Worm (Caenorhabditis elegans) whole organism, L4 larva: ENCODE measurements around the gene grl-27.

Experiments used
- F49E8.2 ChIP-seq: sonication (generic microtip); optimal IDR thresholded peaks from 2 replicates; lab custom pipeline; 2016; ENCODE audit warnings: missing compliant biosample characterization, mild to moderate bottlenecking, missing genetic modification characterization, borderline replicate concordance
- Y48G9A.11 ChIP-seq: fragments of 200-800 bp; sonication (Bioruptor generic); IDR thresholded peaks from 2 replicates; pipeline ENCODE4 v1.3.6; 2022; ENCODE audit warnings: missing genetic modification reagents, missing genetic modification characterization, missing compliant biosample characterization
- ceh-44 ChIP-seq: fragments of 200-800 bp; sonication (Bioruptor generic); IDR thresholded peaks from 2 replicates; pipeline ENCODE4 v1.3.6; 2022; ENCODE audit warnings: missing genetic modification reagents, missing genetic modification characterization, missing compliant biosample characterization
- cey-2 ChIP-seq: sonication (generic microtip); optimal IDR thresholded peaks from 3 replicates; lab custom pipeline; 2017; ENCODE audit warnings: missing genetic modification characterization, mild to moderate bottlenecking, missing compliant biosample characterization, antibody characterized with exemption, borderline replicate concordance; ENCODE audit not compliant: insufficient read depth
- dmd-9 ChIP-seq: fragments of 200-800 bp; sonication (Bioruptor generic); IDR thresholded peaks from 2 replicates; pipeline ENCODE4 v1.3.6; 2022; ENCODE audit warnings: missing genetic modification reagents, missing genetic modification characterization, missing compliant biosample characterization
- mxl-2 ChIP-seq: fragments of 200-800 bp; sonication (Bioruptor generic); conservative IDR thresholded peaks from 2 replicates; pipeline ENCODE4 v1.3.6; 2022; ENCODE audit warnings: missing genetic modification reagents, missing genetic modification characterization, missing compliant biosample characterization
- nhr-42 ChIP-seq: fragments of 200-800 bp; sonication (Bioruptor generic); IDR thresholded peaks from 2 replicates; pipeline ENCODE4 v1.3.6; 2022; ENCODE audit warnings: missing genetic modification characterization, missing compliant biosample characterization
- nhr-48 ChIP-seq: sonication (generic microtip); optimal IDR thresholded peaks from 2 replicates; lab custom pipeline; 2016; ENCODE audit warnings: mild to moderate bottlenecking, missing genetic modification characterization, missing compliant biosample characterization
- nhr-76 ChIP-seq: fragments of 150-350 bp; optimal IDR thresholded peaks from 2 replicates; lab custom pipeline; 2014; ENCODE audit warnings: missing biosample characterization, missing genetic modification characterization
- nhr-77 ChIP-seq: fragments of 150-350 bp; optimal IDR thresholded peaks from 2 replicates; lab custom pipeline; 2014; ENCODE audit warnings: missing biosample characterization, missing genetic modification characterization
- unc-130 ChIP-seq: sonication (generic microtip); optimal IDR thresholded peaks from 2 replicates; lab custom pipeline; 2016; ENCODE audit warnings: missing genetic modification reagents, missing genetic modification characterization, missing compliant biosample characterization
- zip-2 ChIP-seq: fragments of 150-350 bp; optimal IDR thresholded peaks from 2 replicates; lab custom pipeline; 2014; ENCODE audit warnings: missing biosample characterization, missing genetic modification characterization

grl-27 gene

ce11 chrV:3526882-3527281, 48.8 kb downstream of the grl-27 start, which contains the start of gene str-260:
str-260 (plus strand) TSS chrV:3527182.
- no peak for TF ChIP-seq nhr-48
- no peak for TF ChIP-seq nhr-42 (GFP tag; lab: Robert Waterston, UW)
- no peak for TF ChIP-seq F49E8.2
- no peak for TF ChIP-seq cey-2 (tag; lab: Kevin White, UChicago)
- no peak for TF ChIP-seq Y48G9A.11
- no peak for TF ChIP-seq ceh-44
- no peak for TF ChIP-seq unc-130
- no peak for TF ChIP-seq nhr-77 (tag; lab: Kevin White, UChicago)
- TF ChIP-seq zip-2 (tag; lab: Kevin White, UChicago), result no peak
- no peak for TF ChIP-seq dmd-9 (GFP tag; lab: Robert Waterston, UW)
- TF ChIP-seq nhr-76, result no peak
- TF ChIP-seq mxl-2 (GFP tag; lab: Robert Waterston, UW), result no peak
- TF ChIP-seq, all 104 proteins: peak for 0
